Fruit fly (Drosophila melanogaster): ENCODE data around the gene CG7910.

dm6 chr3R:8126316-8127150, 39.5 kb downstream of the CG7910 start, which contains the start of the genes CG9667 and Arl8:
- no peak for TF ChIP-seq ey (GFP tag; optimal IDR thresholded peaks at IDR 0.05)
- TF ChIP-seq Mio (GFP tag; optimal IDR thresholded peaks at IDR 0.05): no peak
- no peak for TF ChIP-seq lola (GFP tag; optimal IDR thresholded peaks at IDR 0.05)
- TF ChIP-seq OdsH (GFP tag; optimal IDR thresholded peaks at IDR 0.05): peak; percentile 34
- no peak for TF ChIP-seq Hr78 (GFP tag; optimal IDR thresholded peaks at IDR 0.05)
- peak; percentile 58 for TF ChIP-seq h (GFP tag; optimal IDR thresholded peaks at IDR 0.05)
- peak; percentile 43 for TF ChIP-seq fru (GFP tag; optimal IDR thresholded peaks at IDR 0.05)
- TF ChIP-seq pan (optimal IDR thresholded peaks at IDR 0.05): no peak
- TF ChIP-seq Dif (GFP tag; optimal IDR thresholded peaks at IDR 0.05; ENCODE audit: partially characterized antibody): no peak
- peak; percentile 54 for TF ChIP-seq sage (GFP tag; optimal IDR thresholded peaks at IDR 0.05)
- TF ChIP-seq psq (GFP tag; optimal IDR thresholded peaks at IDR 0.05): peak; percentile 47
- peak; percentile 7 for TF ChIP-seq Jra (GFP tag; optimal IDR thresholded peaks at IDR 0.05)
- TF ChIP-seq Myc (optimal IDR thresholded peaks at IDR 0.05): peak; percentile 58

All from whole organism, wandering third instar larva.